Fruit fly (Drosophila melanogaster) Kc167 (cell line): ENCODE results near the gene CG42394.

Experiments
- Sin3A ChIP-seq: fragments of >200 bp; optimal IDR thresholded peaks from 2 replicates; lab custom pipeline; 2018; ENCODE audit warnings: missing external identifiers
- h ChIP-seq: fragments of >200 bp; optimal IDR thresholded peaks from 3 replicates; lab custom pipeline; 2018; ENCODE audit warnings: missing external identifiers
- insv ChIP-seq: fragments of >200 bp; optimal IDR thresholded peaks from 3 replicates; lab custom pipeline; 2018; ENCODE audit warnings: missing external identifiers
- psq ChIP-seq: fragments of >200 bp; optimal IDR thresholded peaks from 2 replicates; lab custom pipeline; 2017; ENCODE audit warnings: missing external identifiers
- ttk ChIP-seq: sonication (Bioruptor generic); optimal IDR thresholded peaks from 2 replicates; lab custom pipeline; 2017; ENCODE audit warnings: missing external identifiers

dm6 chr3R:10888633-10889519, 39.3 kb downstream of the CG42394 start:
- no peak for TF ChIP-seq psq (lab: Kevin White, UChicago)
- TF ChIP-seq ttk (lab: Kevin White, UChicago) = no peak
- TF ChIP-seq h (lab: Kevin White, UChicago) = no peak
- no peak for TF ChIP-seq Sin3A
- TF ChIP-seq insv (lab: Kevin White, UChicago) = no peak
